Worm (Caenorhabditis elegans): ENCODE data around the gene B0361.9.

ce11 chrIII:7323331-7323730 lies 23.9 kb upstream of the B0361.9 start:
- TF ChIP-seq pha-4 (tag; optimal IDR thresholded peaks at IDR 0.05) (no peak), snpc-4 (tag; optimal IDR thresholded peaks at IDR 0.05) (no peak), unc-62 (GFP tag; optimal IDR thresholded peaks at IDR 0.05) (no peak), lin-13 (tag; optimal IDR thresholded peaks at IDR 0.05) (no peak), hlh-1 (tag; optimal IDR thresholded peaks at IDR 0.05) (no peak), bed-3 (GFP tag; optimal IDR thresholded peaks at IDR 0.05) (no peak)
